Worm (Caenorhabditis elegans): Measurements from ENCODE around the gene E01G6.2.
"Not testable (repeated sequence)": the region's sequence is repeated elsewhere in the genome, so short reads cannot be mapped to it uniquely, and the experiment has no call there.

Gene E01G6.2

ce11 chrX:12306565-12306964 lies 50.1 kb downstream of the E01G6.2 start, which contains the start of gene phf-32:
Gene phf-32 (plus strand): TSS chrX:12306865.
- TF ChIP-seq K02D7.2 (tag; optimal IDR thresholded peaks at IDR 0.05), result no peak
- no peak for TF ChIP-seq fkh-10 (GFP tag; optimal IDR thresholded peaks at IDR 0.05)
- TF ChIP-seq sdc-2 (tag; optimal IDR thresholded peaks at IDR 0.05), result no peak
- TF ChIP-seq che-1 (tag; optimal IDR thresholded peaks at IDR 0.05), result no peak
- no peak for TF ChIP-seq dve-1 (tag; optimal IDR thresholded peaks at IDR 0.05)
- no peak for TF ChIP-seq elt-4 (tag; optimal IDR thresholded peaks at IDR 0.05)
- TF ChIP-seq pros-1 (tag; optimal IDR thresholded peaks at IDR 0.05), result no peak
- no peak for TF ChIP-seq sox-4 (tag; optimal IDR thresholded peaks at IDR 0.05)
- TF ChIP-seq syd-9 (tag; optimal IDR thresholded peaks at IDR 0.05), result no peak
- TF ChIP-seq ceh-6 (GFP tag; optimal IDR thresholded peaks at IDR 0.05), result no peak
- TF ChIP-seq K09A11.1 (tag; optimal IDR thresholded peaks at IDR 0.05; ENCODE audit: insufficient read depth), result no peak
- TF ChIP-seq ceh-9 (tag; optimal IDR thresholded peaks at IDR 0.05), result no peak
- TF ChIP-seq gmeb-2 (tag; optimal IDR thresholded peaks at IDR 0.05), result no peak

- TF ChIP-seq odd-2, tbx-2, eyg-1 (tag; optimal IDR thresholded peaks at IDR 0.05): not testable (repeated sequence)
These were observed 51.6 kb downstream of the E01G6.2 start, which contains the start of gene F17A2.16 for ce11 chrX:12308045-12308499. Gene F17A2.16 (plus strand): TSS chrX:12308449.
